Worm (Caenorhabditis elegans) whole organism, young adult: ENCODE measurements around the gene C10C6.13.

Source experiments
- athp-1 ChIP-seq: sonication (generic microtip); optimal IDR thresholded peaks from 2 replicates; lab custom pipeline; 2017; ENCODE audit warnings: mild to moderate bottlenecking, missing genetic modification characterization, missing compliant biosample characterization
- egl-44 ChIP-seq: fragments of 200-800 bp; sonication (Bioruptor generic); IDR thresholded peaks from 2 replicates; pipeline ENCODE4 v1.3.6; 2022; ENCODE audit warnings: missing genetic modification reagents, missing genetic modification characterization, missing compliant biosample characterization
- nhr-90 ChIP-seq: sonication (generic microtip); optimal IDR thresholded peaks from 2 replicates; lab custom pipeline; 2016; ENCODE audit warnings: missing genotype, mild to moderate bottlenecking, missing genetic modification characterization, missing compliant biosample characterization
- unc-62 ChIP-seq: fragments of 150-350 bp; optimal IDR thresholded peaks from 2 replicates; lab custom pipeline; 2014; ENCODE audit warnings: missing biosample characterization, missing genetic modification reagents, missing genetic modification characterization

DNA sequence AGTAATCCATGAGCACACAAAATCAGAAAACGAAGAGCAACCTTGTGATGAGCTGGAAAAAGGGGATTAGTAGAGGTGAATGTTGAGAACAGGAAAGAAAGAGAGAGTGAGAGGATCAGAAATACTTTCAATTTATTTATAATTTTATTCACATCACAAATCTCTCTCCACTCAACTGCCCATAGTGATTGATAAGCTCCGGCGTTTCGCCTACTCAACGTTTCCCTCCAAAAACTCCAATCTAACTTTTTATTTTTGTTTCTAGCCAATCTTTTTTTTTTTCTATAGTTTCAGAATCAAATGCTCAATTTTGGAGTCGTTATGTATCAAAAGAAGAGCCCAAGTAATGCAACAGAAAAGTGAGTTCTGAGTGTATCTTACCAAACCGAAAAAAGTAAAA, 44.1 kb downstream of the C10C6.13 start, which contains the start of gene kin-4:
- TF ChIP-seq unc-62 (GFP tag; lab: Kevin White, UChicago), result no peak
- TF ChIP-seq egl-44 (GFP tag; lab: Robert Waterston, UW), result no peak
- no peak for TF ChIP-seq athp-1 (tag; lab: Kevin White, UChicago)
- TF ChIP-seq nhr-90 (tag; lab: Kevin White, UChicago), result no peak
